Fruit fly (Drosophila melanogaster): ENCODE measurements around the gene PolE1.

dm6 chr3R:23359420-23359819 is 11.5 kb downstream of the PolE1 start:
- TF ChIP-seq psq (optimal IDR thresholded peaks at IDR 0.05) (no peak), Sin3A (optimal IDR thresholded peaks at IDR 0.05) (no peak)
